Fruit fly (Drosophila melanogaster) whole organism, embryonic: ENCODE data around the gene CG1172.

Experiments used
- BEAF-32 ChIP-seq: fragments of 200-800 bp; sonication (Bioruptor generic); optimal IDR thresholded peaks from 3 replicates; lab custom pipeline; 2017; ENCODE audit warnings: missing biosample characterization, missing genetic modification characterization, mild to moderate bottlenecking, moderate library complexity, missing genetic modification reagents
- CG10267 ChIP-seq: fragments of 200-800 bp; sonication (Bioruptor generic); optimal IDR thresholded peaks from 2 replicates; lab custom pipeline; 2018; ENCODE audit warnings: missing biosample characterization, mild to moderate bottlenecking, missing genetic modification characterization, moderate library complexity
- CG11560 ChIP-seq: fragments of 200-800 bp; sonication (Bioruptor generic); IDR thresholded peaks from 3 replicates; pipeline ENCODE4 v1.3.6; 2022; ENCODE audit warnings: missing biosample characterization, missing genetic modification characterization
- CG12391 ChIP-seq: fragments of 200-800 bp; sonication (Bioruptor generic); optimal IDR thresholded peaks from 3 replicates; lab custom pipeline; 2018; ENCODE audit warnings: missing biosample characterization, mild to moderate bottlenecking, missing genetic modification characterization, moderate library complexity
- CG13296 ChIP-seq: fragments of 200-800 bp; sonication (Bioruptor generic); optimal IDR thresholded peaks from 3 replicates; lab custom pipeline; 2018; ENCODE audit warnings: missing biosample characterization, mild to moderate bottlenecking, missing genetic modification characterization
- CG13624 ChIP-seq: fragments of 200-800 bp; sonication (Bioruptor generic); optimal IDR thresholded peaks from 2 replicates; lab custom pipeline; 2016; ENCODE audit warnings: missing biosample characterization, missing genetic modification characterization
- CG15601 ChIP-seq: fragments of 200-800 bp; sonication (Bioruptor generic); optimal IDR thresholded peaks from 3 replicates; lab custom pipeline; 2019; ENCODE audit warnings: missing biosample characterization, mild to moderate bottlenecking, missing genetic modification characterization, moderate library complexity
- CG16813 ChIP-seq: fragments of 200-800 bp; sonication (Bioruptor generic); IDR thresholded peaks from 3 replicates; pipeline ENCODE4 v1.3.6; 2022; ENCODE audit warnings: missing biosample characterization, missing genetic modification characterization; ENCODE audit not compliant: partially characterized antibody
- CG17186 ChIP-seq: fragments of 200-800 bp; sonication (Bioruptor generic); optimal IDR thresholded peaks from 3 replicates; lab custom pipeline; 2017; ENCODE audit warnings: missing biosample characterization, missing genetic modification reagents, missing genetic modification characterization
- CG17829 ChIP-seq: fragments of 200-800 bp; optimal IDR thresholded peaks from 2 replicates; lab custom pipeline; 2019; ENCODE audit warnings: missing biosample characterization, mild to moderate bottlenecking, missing genetic modification characterization, moderate library complexity
- CG18262 ChIP-seq: fragments of 200-800 bp; optimal IDR thresholded peaks from 3 replicates; lab custom pipeline; 2019; ENCODE audit warnings: missing biosample characterization, mild to moderate bottlenecking, missing genetic modification characterization, moderate library complexity
- CG18476 ChIP-seq: fragments of 200-800 bp; sonication (Bioruptor generic); optimal IDR thresholded peaks from 2 replicates; lab custom pipeline; 2016; ENCODE audit warnings: missing biosample characterization, mild to moderate bottlenecking, missing genetic modification characterization
- CG2120 ChIP-seq: fragments of 200-800 bp; sonication (Bioruptor generic); optimal IDR thresholded peaks from 3 replicates; lab custom pipeline; 2016; ENCODE audit warnings: missing biosample characterization, missing genetic modification characterization
- CG2129 ChIP-seq: fragments of 200-800 bp; sonication (Bioruptor generic); IDR thresholded peaks from 2 replicates; pipeline ENCODE4 v1.3.6; 2022; ENCODE audit warnings: missing biosample characterization, missing genetic modification characterization; ENCODE audit not compliant: partially characterized antibody
- CG30403 ChIP-seq: fragments of 200-800 bp; sonication (Bioruptor generic); optimal IDR thresholded peaks from 3 replicates; lab custom pipeline; 2016; ENCODE audit warnings: missing biosample characterization, missing genetic modification characterization
- CG33557 ChIP-seq: fragments of 200-800 bp; sonication (Bioruptor generic); optimal IDR thresholded peaks from 2 replicates; lab custom pipeline; 2019; ENCODE audit warnings: missing biosample characterization, mild to moderate bottlenecking, missing genetic modification characterization, moderate library complexity
- CG34224 ChIP-seq: fragments of 200-800 bp; sonication (Bioruptor generic); IDR thresholded peaks from 3 replicates; pipeline ENCODE4 v1.3.6; 2022; ENCODE audit warnings: missing biosample characterization, missing genetic modification characterization; ENCODE audit not compliant: partially characterized antibody
- CG3847 ChIP-seq: fragments of 200-800 bp; sonication (Bioruptor generic); IDR thresholded peaks from 2 replicates; pipeline ENCODE4 v1.3.6; 2022; ENCODE audit warnings: missing biosample characterization, missing genetic modification characterization
- CG4328 ChIP-seq: fragments of 200-800 bp; sonication (Bioruptor generic); optimal IDR thresholded peaks from 3 replicates; lab custom pipeline; 2017; ENCODE audit warnings: missing biosample characterization, missing genetic modification reagents, missing genetic modification characterization
- CG4617 ChIP-seq: fragments of 200-800 bp; sonication (Bioruptor generic); optimal IDR thresholded peaks from 3 replicates; lab custom pipeline; 2016; ENCODE audit warnings: missing biosample characterization, missing genetic modification characterization, borderline replicate concordance
- CG7372 ChIP-seq: fragments of 200-800 bp; sonication (Bioruptor generic); IDR thresholded peaks from 2 replicates; pipeline ENCODE4 v1.3.6; 2022; ENCODE audit warnings: missing biosample characterization, missing genetic modification characterization
- CG7963 ChIP-seq: fragments of 200-800 bp; sonication (Bioruptor generic); IDR thresholded peaks from 3 replicates; pipeline ENCODE4 v1.3.6; 2022; ENCODE audit warnings: missing biosample characterization, missing genetic modification characterization; ENCODE audit not compliant: partially characterized antibody
- CG8359 ChIP-seq: fragments of 200-800 bp; sonication (Bioruptor generic); optimal IDR thresholded peaks from 2 replicates; lab custom pipeline; 2017; ENCODE audit warnings: missing biosample characterization, mild to moderate bottlenecking, missing genetic modification characterization, borderline replicate concordance
- CG9797 ChIP-seq: fragments of 200-800 bp; sonication (Bioruptor generic); optimal IDR thresholded peaks from 3 replicates; lab custom pipeline; 2018; ENCODE audit warnings: missing biosample characterization, mild to moderate bottlenecking, missing genetic modification characterization
- CoRest ChIP-seq: fragments of 200-800 bp; sonication (Bioruptor generic); optimal IDR thresholded peaks from 3 replicates; lab custom pipeline; 2018; ENCODE audit warnings: missing biosample characterization, mild to moderate bottlenecking, missing genetic modification characterization, moderate library complexity
- Dip2 ChIP-seq: fragments of 200-800 bp; sonication (Bioruptor generic); IDR thresholded peaks from 2 replicates; pipeline ENCODE4 v1.3.6; 2022; ENCODE audit warnings: missing biosample characterization, missing genetic modification characterization
- Dref ChIP-seq: fragments of 200-800 bp; sonication (Bioruptor generic); IDR thresholded peaks from 2 replicates; pipeline ENCODE4 v1.3.6; 2022; ENCODE audit warnings: missing biosample characterization, missing genetic modification characterization
- Ets97D ChIP-seq: fragments of 200-800 bp; sonication (Bioruptor generic); optimal IDR thresholded peaks from 3 replicates; lab custom pipeline; 2016; ENCODE audit warnings: missing biosample characterization, missing genetic modification characterization
- Max ChIP-seq: fragments of 200-800 bp; sonication (Bioruptor generic); optimal IDR thresholded peaks from 2 replicates; lab custom pipeline; 2016; ENCODE audit warnings: missing biosample characterization, mild to moderate bottlenecking, missing genetic modification characterization
- Med ChIP-seq: fragments of 200-800 bp; sonication (Bioruptor generic); peaks from one replicate; lab custom pipeline; 2016; ENCODE audit warnings: missing biosample characterization, missing genetic modification characterization, mild to moderate bottlenecking, inconsistent platforms, moderate library complexity
- NC2α ChIP-seq: fragments of 200-800 bp; sonication (Bioruptor generic); optimal IDR thresholded peaks from 2 replicates; lab custom pipeline; 2016; ENCODE audit warnings: missing biosample characterization, missing genetic modification characterization
- Nf-YC ChIP-seq: fragments of 200-800 bp; optimal IDR thresholded peaks from 3 replicates; lab custom pipeline; 2019; ENCODE audit warnings: missing biosample characterization, mild to moderate bottlenecking, missing genetic modification characterization, moderate library complexity
- Sry-δ ChIP-seq: fragments of 200-800 bp; sonication (Bioruptor generic); optimal IDR thresholded peaks from 2 replicates; lab custom pipeline; 2016; ENCODE audit warnings: missing biosample characterization, missing genetic modification characterization
- Stat92E ChIP-seq, 3 experiments: fragments of >200 bp in 2 of 3; fragments of 200-800 bp in 1 of 3; sonication (Bioruptor generic) in 1 of 3; optimal IDR thresholded peaks; 2 replicates each; lab custom pipeline; 2017 to 2019; ENCODE audit warnings: missing biosample characterization in 3 of 3, missing genetic modification characterization in 3 of 3, mild to moderate bottlenecking in 1 of 3, moderate library complexity in 1 of 3
- bbx ChIP-seq: fragments of 200-800 bp; sonication (Bioruptor generic); IDR thresholded peaks from 2 replicates; pipeline ENCODE4 v1.3.6; 2022; ENCODE audit warnings: missing biosample characterization, missing genetic modification characterization; ENCODE audit not compliant: partially characterized antibody
- bcd ChIP-seq: fragments of 200-800 bp; sonication (Bioruptor generic); optimal IDR thresholded peaks from 2 replicates; lab custom pipeline; 2017; ENCODE audit warnings: missing biosample characterization, mild to moderate bottlenecking, missing genetic modification characterization
- chinmo ChIP-seq: fragments of 200-800 bp; sonication (Bioruptor generic); IDR thresholded peaks from 4 replicates; pipeline ENCODE4 v1.3.6; 2022; ENCODE audit warnings: missing biosample characterization, missing genetic modification characterization; ENCODE audit not compliant: partially characterized antibody
- exex ChIP-seq: fragments of 200-800 bp; sonication (Bioruptor generic); optimal IDR thresholded peaks from 4 replicates; lab custom pipeline; 2018; ENCODE audit warnings: missing biosample characterization, mild to moderate bottlenecking, missing genetic modification characterization, moderate library complexity
- gfzf ChIP-seq: fragments of 200-800 bp; sonication (Bioruptor generic); optimal IDR thresholded peaks from 2 replicates; lab custom pipeline; 2016; ENCODE audit warnings: missing biosample characterization, mild to moderate bottlenecking, missing genetic modification characterization, moderate library complexity
- nerfin-2 ChIP-seq: fragments of 200-800 bp; sonication (Bioruptor generic); IDR thresholded peaks from 2 replicates; pipeline ENCODE4 v1.3.6; 2022; ENCODE audit warnings: missing biosample characterization, missing genetic modification characterization; ENCODE audit not compliant: partially characterized antibody
- p53 ChIP-seq: fragments of 200-800 bp; sonication (Bioruptor generic); optimal IDR thresholded peaks from 2 replicates; lab custom pipeline; 2016; ENCODE audit warnings: missing biosample characterization, missing genetic modification characterization
- pros ChIP-seq: fragments of 200-800 bp; sonication (Bioruptor generic); optimal IDR thresholded peaks from 3 replicates; lab custom pipeline; 2019; ENCODE audit warnings: missing biosample characterization, mild to moderate bottlenecking, missing genetic modification characterization, moderate library complexity
- row ChIP-seq: fragments of 200-800 bp; sonication (Bioruptor generic); IDR thresholded peaks from 3 replicates; pipeline ENCODE4 v1.3.6; 2022; ENCODE audit warnings: missing biosample characterization, missing genetic modification characterization
- tna ChIP-seq: fragments of 200-800 bp; sonication (Bioruptor generic); IDR thresholded peaks from 2 replicates; pipeline ENCODE4 v1.3.6; 2022; ENCODE audit warnings: missing biosample characterization, missing genetic modification characterization; ENCODE audit not compliant: partially characterized antibody
- trem ChIP-seq: fragments of 200-800 bp; optimal IDR thresholded peaks from 3 replicates; lab custom pipeline; 2019; ENCODE audit warnings: missing biosample characterization, mild to moderate bottlenecking, missing genetic modification characterization, moderate library complexity
- unc-4 ChIP-seq: fragments of 200-800 bp; sonication (Bioruptor generic); IDR thresholded peaks from 2 replicates; pipeline ENCODE4 v1.3.6; 2022; ENCODE audit warnings: missing biosample characterization, missing genetic modification characterization; ENCODE audit not compliant: partially characterized antibody
- zen2 ChIP-seq: fragments of 200-800 bp; sonication (Bioruptor generic); IDR thresholded peaks from 3 replicates; pipeline ENCODE4 v1.3.6; 2022; ENCODE audit warnings: missing biosample characterization, missing genetic modification characterization; ENCODE audit not compliant: partially characterized antibody

Gene CG1172

dm6 chr3R:5374720-5375119 lies 19.0 kb upstream of the CG1172 start, which contains the start of the genes hd and CG14667 (continued):
- TF ChIP-seq BEAF-32 (GFP tag; lab: Kevin White, UChicago) (peak; percentile 77), CG13296 (no peak), CG2120 (GFP tag; lab: Kevin White, UChicago) (peak; percentile 17), Dip2 (GFP tag; lab: Robert Waterston, UW) (no peak), NC2α (GFP tag; lab: Kevin White, UChicago) (no peak), Dref (peak; percentile 80), row (GFP tag; lab: Robert Waterston, UW) (0 out of 3 replicates have a peak, but pooled peaks have one; percentile 42), CoRest (tag; lab: Kevin White, UChicago) (peak; percentile 28), CG18476 (GFP tag; lab: Kevin White, UChicago) (no peak), CG33557 (GFP tag; lab: Kevin White, UChicago) (peak; percentile 9), exex (tag; lab: Kevin White, UChicago) (peak; percentile 30), CG16813 (peak; percentile 64), Nf-YC (tag; lab: Kevin White, UChicago) (no peak), Max (peak; percentile 29), chinmo (GFP tag; lab: Robert Waterston, UW) (0 out of 4 replicates have a peak, but pooled peaks have one; percentile 45), CG4328 (no peak), CG34224 (peak; percentile 59; the same call in 2 of the 3 replicates), CG13624 (peak; percentile 21), CG30403 (GFP tag; lab: Kevin White, UChicago) (peak; percentile 6), CG9797 (peak; percentile 53), CG3847 (GFP tag; lab: Robert Waterston, UW) (peak; percentile 22; the same call in 1 of the 2 replicates), CG12391 (tag; lab: Kevin White, UChicago) (peak; percentile 32), tna (GFP tag; lab: Robert Waterston, UW) (peak; percentile 23; the same call in 1 of the 2 replicates), CG4617 (peak; percentile 13), p53 (GFP tag; lab: Kevin White, UChicago) (no peak), CG10267 (tag; lab: Kevin White, UChicago) (peak; percentile 41), trem (tag; lab: Kevin White, UChicago) (peak; percentile 64), Ets97D (peak; percentile 23), Stat92E (GFP tag; optimal IDR thresholded peaks at IDR 0.05; lab: Kevin White, UChicago) (peak in 1 of 3 experiments; percentile 11), nerfin-2 (GFP tag; lab: Robert Waterston, UW) (peak; percentile 42; the same call in 1 of the 2 replicates), Sry-δ (GFP tag; lab: Kevin White, UChicago) (peak; percentile 67), CG2129 (GFP tag; lab: Robert Waterston, UW) (peak; percentile 24; the same call in 1 of the 2 replicates), zen2 (peak; percentile 17; the same call in 1 of the 3 replicates), bcd (peak; percentile 14), unc-4 (peak; percentile 62; the same call in 1 of the 2 replicates), bbx (GFP tag; lab: Robert Waterston, UW) (peak; percentile 26; the same call in 1 of the 2 replicates), gfzf (GFP tag; lab: Kevin White, UChicago) (peak; percentile 68), CG15601 (peak; percentile 31), CG18262 (tag; lab: Kevin White, UChicago) (no peak), CG7963 (peak; percentile 49; the same call in 2 of the 3 replicates), Med (GFP tag; lab: Kevin White, UChicago) (peak; percentile 75), CG7372 (GFP tag; lab: Robert Waterston, UW) (no peak), CG17829 (tag; lab: Kevin White, UChicago) (peak; percentile 36), CG8359 (GFP tag; lab: Kevin White, UChicago) (no peak), CG11560 (peak; percentile 55; the same call in 1 of the 3 replicates), pros (no peak), CG17186 (GFP tag; lab: Kevin White, UChicago) (peak; percentile 69)
